Worm (Caenorhabditis elegans): ENCODE measurements around the gene F56D6.11.
"Not testable (repeated sequence)": the region's sequence is repeated elsewhere in the genome, so short reads cannot be mapped to it uniquely, and the experiment has no call there.

F56D6.11 gene

ce11 chrIV:3941658-3942328, 35.5 kb upstream of the F56D6.11 start, which contains the start of gene clec-174 (continued):
- TF ChIP-seq nhr-237 (tag; optimal IDR thresholded peaks at IDR 0.05) (no peak), ceh-32 (tag; optimal IDR thresholded peaks at IDR 0.05; ENCODE audit: poor library complexity) (no peak), mdl-1 (tag; optimal IDR thresholded peaks at IDR 0.05) (no peak), tra-1 (GFP tag; IDR thresholded peaks at IDR 0.05) (no peak), T20F7.1 (GFP tag; optimal IDR thresholded peaks at IDR 0.05) (no peak), mxl-3 (GFP tag; optimal IDR thresholded peaks at IDR 0.05) (no peak), ceh-28 (tag; optimal IDR thresholded peaks at IDR 0.05) (no peak), nhr-111 (GFP tag; optimal IDR thresholded peaks at IDR 0.05) (no peak)

ce11 chrIV:3937097-3937496, 30.8 kb upstream of the F56D6.11 start, which contains the start of gene clec-71:
clec-71 (plus strand) TSS chrIV:3937458.
- TF ChIP-seq aha-1 (tag) (peak; percentile 57), nhr-102 (tag; optimal IDR thresholded peaks at IDR 0.05) (no peak), hmg-1.1 (GFP tag; IDR thresholded peaks at IDR 0.05) (no peak), unc-62 (GFP tag; optimal IDR thresholded peaks at IDR 0.05 in 1 of 2) (peak in 1 of 2 experiments; percentile 55), unc-62 (tag; optimal IDR thresholded peaks at IDR 0.05) (no peak)

- not testable (repeated sequence) for TF ChIP-seq vab-7 (GFP tag; IDR thresholded peaks at IDR 0.05); nhr-111 (GFP tag; optimal IDR thresholded peaks at IDR 0.05); lin-13 (GFP tag; optimal IDR thresholded peaks at IDR 0.05)
Observed at ce11 chrIV:3932408-3932807, 26.1 kb upstream of the F56D6.11 start, which contains the start of gene clec-70. clec-70 (plus strand) TSS chrIV:3932708.

ce11 chrIV:3926117-3926516, 19.8 kb upstream of the F56D6.11 start, which contains the start of gene clec-68:
clec-68 (plus strand) TSS chrIV:3926417.
- TF ChIP-seq zag-1 (tag; optimal IDR thresholded peaks at IDR 0.05) (no peak), lin-13 (GFP tag; optimal IDR thresholded peaks at IDR 0.05) (no peak), F37D6.2 (tag; optimal IDR thresholded peaks at IDR 0.05) (no peak), nhr-25 (tag; optimal IDR thresholded peaks at IDR 0.05; ENCODE audit: borderline replicate concordance, insufficient read depth) (no peak), ama-1 (optimal IDR thresholded peaks at IDR 0.05) (no peak), lin-38 (GFP tag; IDR thresholded peaks at IDR 0.05) (no peak), egl-43 (GFP tag; IDR thresholded peaks at IDR 0.05) (no peak), pha-4 (GFP tag; IDR thresholded peaks at IDR 0.05) (no peak), pha-4 (tag; optimal IDR thresholded peaks at IDR 0.05) (no peak), nhr-77 (tag; optimal IDR thresholded peaks at IDR 0.05) (no peak), ceh-44 (GFP tag; IDR thresholded peaks at IDR 0.05) (no peak), Y75B8A.6 (GFP tag; IDR thresholded peaks at IDR 0.05) (no peak), dmd-8 (GFP tag; IDR thresholded peaks at IDR 0.05) (no peak), lin-39 (tag; optimal IDR thresholded peaks at IDR 0.05) (no peak), ceh-32 (tag; optimal IDR thresholded peaks at IDR 0.05; ENCODE audit: poor library complexity) (no peak)

- TF ChIP-seq ztf-7 (tag; optimal IDR thresholded peaks at IDR 0.05): no peak
- no peak for TF ChIP-seq nhr-102 (tag; optimal IDR thresholded peaks at IDR 0.05)
- no peak for TF ChIP-seq lsy-2 (tag; optimal IDR thresholded peaks at IDR 0.05)
- TF ChIP-seq php-3 (GFP tag; IDR thresholded peaks at IDR 0.05): no peak
- no peak for TF ChIP-seq F26F4.8 (GFP tag; conservative IDR thresholded peaks at IDR 0.05)
- TF ChIP-seq nhr-77 (tag; optimal IDR thresholded peaks at IDR 0.05): peak; percentile 9
- no peak for TF ChIP-seq nhr-76 (tag; optimal IDR thresholded peaks at IDR 0.05)
- no peak for TF ChIP-seq ces-1 (GFP tag; optimal IDR thresholded peaks at IDR 0.05)
- peak; percentile 63 for TF ChIP-seq nhr-28 (tag; optimal IDR thresholded peaks at IDR 0.05)
- no peak for TF ChIP-seq ZK546.5 (tag; optimal IDR thresholded peaks at IDR 0.05)
- TF ChIP-seq zip-11 (GFP tag; IDR thresholded peaks at IDR 0.05): no peak
- no peak for TF ChIP-seq daf-16 (GFP tag; optimal IDR thresholded peaks at IDR 0.05)
- TF ChIP-seq daf-16 (tag; optimal IDR thresholded peaks at IDR 0.05): peak; percentile 57
- TF ChIP-seq ceh-20 (GFP tag; IDR thresholded peaks at IDR 0.05): no peak
- TF ChIP-seq mxl-3 (GFP tag; optimal IDR thresholded peaks at IDR 0.05): peak; percentile 17
- TF ChIP-seq ceh-32 (tag; optimal IDR thresholded peaks at IDR 0.05; ENCODE audit: poor library complexity): no peak
- TF ChIP-seq Y75B8A.6 (GFP tag; IDR thresholded peaks at IDR 0.05): no peak
- peak; percentile 78 for TF ChIP-seq pqm-1 (tag; optimal IDR thresholded peaks at IDR 0.05)
- no peak for TF ChIP-seq zfp-3 (GFP tag; conservative IDR thresholded peaks at IDR 0.05)
- TF ChIP-seq unc-130 (GFP tag; optimal IDR thresholded peaks at IDR 0.05): no peak
- TF ChIP-seq spr-1 (tag; optimal IDR thresholded peaks at IDR 0.05): no peak
- TF ChIP-seq mep-1 (tag; optimal IDR thresholded peaks at IDR 0.05): no peak
Observed at ce11 chrIV:3921898-3922297, 15.6 kb upstream of the F56D6.11 start, which contains the start of gene clec-67. clec-67 (plus strand) TSS chrIV:3922165.
